Worm (Caenorhabditis elegans): ENCODE results near the gene D1005.6.

- no peak for TF ChIP-seq egl-27 (tag; optimal IDR thresholded peaks at IDR 0.05)
- no peak for TF ChIP-seq snpc-4 (tag; optimal IDR thresholded peaks at IDR 0.05)
- TF ChIP-seq nhr-23 (tag; optimal IDR thresholded peaks at IDR 0.05), result no peak
- no peak for TF ChIP-seq nhr-12 (tag; optimal IDR thresholded peaks at IDR 0.05)
- TF ChIP-seq nhr-237 (tag; optimal IDR thresholded peaks at IDR 0.05), result no peak
- TF ChIP-seq lin-15B (tag; optimal IDR thresholded peaks at IDR 0.05), result no peak
- no peak for TF ChIP-seq hmg-11 (tag; optimal IDR thresholded peaks at IDR 0.05)
Measured at ce11 chrX:1453770-1454169, 10.8 kb downstream of the D1005.6 start, which contains the start of gene cebp-1.
